Worm (Caenorhabditis elegans): ENCODE measurements around the gene nas-4.
A peak's percentile ranks its signal among the peaks of the same experiment; 100 is the strongest.

nas-4 gene

ce11 chrIII:6463679-6464078 is 48.2 kb upstream of the nas-4 start, which contains the start of gene dlc-1:
TSS of gene dlc-1 (minus strand) at chrIII:6463779.
- no peak for TF ChIP-seq daf-12 (tag; optimal IDR thresholded peaks at IDR 0.05)
- no peak for TF ChIP-seq unc-39 (tag; optimal IDR thresholded peaks at IDR 0.05)
- TF ChIP-seq pha-4 (tag; optimal IDR thresholded peaks at IDR 0.05): no peak
- no peak for TF ChIP-seq nhr-11 (tag; optimal IDR thresholded peaks at IDR 0.05)
- no peak for TF ChIP-seq ceh-9 (tag; optimal IDR thresholded peaks at IDR 0.05)
- no peak for TF ChIP-seq nhr-12 (tag; optimal IDR thresholded peaks at IDR 0.05)
- no peak for TF ChIP-seq mdl-1 (tag; optimal IDR thresholded peaks at IDR 0.05)
- no peak for TF ChIP-seq lin-15B (tag; optimal IDR thresholded peaks at IDR 0.05)
- no peak for TF ChIP-seq aly-2 (tag; optimal IDR thresholded peaks at IDR 0.05)
- no peak for TF ChIP-seq ztf-11 (tag; optimal IDR thresholded peaks at IDR 0.05)
- TF ChIP-seq egl-27 (tag; optimal IDR thresholded peaks at IDR 0.05): no peak
- TF ChIP-seq zag-1 (tag; optimal IDR thresholded peaks at IDR 0.05): no peak
- no peak for TF ChIP-seq fkh-2 (tag; optimal IDR thresholded peaks at IDR 0.05)
- no peak for TF ChIP-seq jun-1 (tag; optimal IDR thresholded peaks at IDR 0.05)

- TF ChIP-seq nfya-1 (tag; optimal IDR thresholded peaks at IDR 0.05; ENCODE audit: insufficient read depth) (peak; percentile 10), mdl-1 (tag; optimal IDR thresholded peaks at IDR 0.05) (no peak), lin-15B (tag; optimal IDR thresholded peaks at IDR 0.05) (no peak), mml-1 (tag; optimal IDR thresholded peaks at IDR 0.05) (no peak), unc-62 (GFP tag; optimal IDR thresholded peaks at IDR 0.05) (no peak), lsy-12 (tag; optimal IDR thresholded peaks at IDR 0.05) (peak; percentile 30), elt-2 (tag; optimal IDR thresholded peaks at IDR 0.05) (peak; percentile 20), lin-39 (tag; optimal IDR thresholded peaks at IDR 0.05) (no peak), ama-1 (optimal IDR thresholded peaks at IDR 0.05) (peak; percentile 96), nhr-43 (tag; optimal IDR thresholded peaks at IDR 0.05; ENCODE audit: poor library complexity, severe bottlenecking) (peak; percentile 40)
Observed at ce11 chrIII:6462610-6463009, 47.2 kb upstream of the nas-4 start, which contains the start of gene T26A5.8. TSS of gene T26A5.8 (minus strand) at chrIII:6462856.

ce11 chrIII:6459820-6460219 is 44.4 kb upstream of the nas-4 start, which contains the start of gene algn-1:
TSS of gene algn-1 (plus strand) at chrIII:6460120.
- TF ChIP-seq elt-1 (tag; optimal IDR thresholded peaks at IDR 0.05): no peak
- TF ChIP-seq lin-15B (tag; optimal IDR thresholded peaks at IDR 0.05): no peak
- no peak for TF ChIP-seq nhr-237 (tag; optimal IDR thresholded peaks at IDR 0.05)
- no peak for TF ChIP-seq nhr-43 (tag; optimal IDR thresholded peaks at IDR 0.05; ENCODE audit: poor library complexity, severe bottlenecking)
- TF ChIP-seq aly-2 (tag; optimal IDR thresholded peaks at IDR 0.05): no peak
- no peak for TF ChIP-seq jun-1 (tag; optimal IDR thresholded peaks at IDR 0.05)
- no peak for TF ChIP-seq skn-1 (tag; optimal IDR thresholded peaks at IDR 0.05)
- TF ChIP-seq ceh-82 (tag; optimal IDR thresholded peaks at IDR 0.05): no peak
- no peak for TF ChIP-seq nhr-77 (tag; optimal IDR thresholded peaks at IDR 0.05)

ce11 chrIII:6454183-6454582 is 38.7 kb upstream of the nas-4 start, which contains the start of gene jhdm-1:
TSS of gene jhdm-1 (plus strand) at chrIII:6454483.
- no peak for TF ChIP-seq nhr-23 (tag; optimal IDR thresholded peaks at IDR 0.05)
- no peak for TF ChIP-seq ceh-28 (tag; optimal IDR thresholded peaks at IDR 0.05)
- no peak for TF ChIP-seq tbx-2 (tag; optimal IDR thresholded peaks at IDR 0.05)
- TF ChIP-seq unc-62 (GFP tag; optimal IDR thresholded peaks at IDR 0.05): no peak
- TF ChIP-seq nhr-28 (tag; optimal IDR thresholded peaks at IDR 0.05): no peak

- TF ChIP-seq ceh-82 (tag; optimal IDR thresholded peaks at IDR 0.05): peak; percentile 0
- peak; percentile 60 for TF ChIP-seq egl-27 (tag; optimal IDR thresholded peaks at IDR 0.05)
- TF ChIP-seq elt-2 (tag; optimal IDR thresholded peaks at IDR 0.05): peak; percentile 61
- TF ChIP-seq ama-1 (optimal IDR thresholded peaks at IDR 0.05): peak; percentile 32
- peak; percentile 20 for TF ChIP-seq tbx-2 (tag; optimal IDR thresholded peaks at IDR 0.05)
- TF ChIP-seq aly-2 (tag; optimal IDR thresholded peaks at IDR 0.05): no peak
- no peak for TF ChIP-seq zag-1 (tag; optimal IDR thresholded peaks at IDR 0.05)
- TF ChIP-seq jun-1 (tag; optimal IDR thresholded peaks at IDR 0.05): peak; percentile 63
- TF ChIP-seq egl-5 (tag; optimal IDR thresholded peaks at IDR 0.05): peak; percentile 8
- TF ChIP-seq lsy-12 (tag; optimal IDR thresholded peaks at IDR 0.05): peak; percentile 69
- TF ChIP-seq R02D3.7 (tag; optimal IDR thresholded peaks at IDR 0.05): peak; percentile 64
- TF ChIP-seq unc-39 (tag; optimal IDR thresholded peaks at IDR 0.05): no peak
- TF ChIP-seq lin-15B (tag; optimal IDR thresholded peaks at IDR 0.05): peak; percentile 84
- no peak for TF ChIP-seq nhr-76 (tag; optimal IDR thresholded peaks at IDR 0.05)
- peak; percentile 90 for TF ChIP-seq nhr-23 (tag; optimal IDR thresholded peaks at IDR 0.05)
- TF ChIP-seq ztf-4 (tag; optimal IDR thresholded peaks at IDR 0.05): no peak
- TF ChIP-seq ceh-16 (tag; optimal IDR thresholded peaks at IDR 0.05): no peak
- TF ChIP-seq ceh-28 (tag; optimal IDR thresholded peaks at IDR 0.05): peak; percentile 27
- TF ChIP-seq skn-1 (tag; optimal IDR thresholded peaks at IDR 0.05): no peak
- peak; percentile 81 for TF ChIP-seq nfya-1 (tag; optimal IDR thresholded peaks at IDR 0.05; ENCODE audit: insufficient read depth)
- TF ChIP-seq nhr-25 (tag; optimal IDR thresholded peaks at IDR 0.05): peak; percentile 87
- TF ChIP-seq hmg-11 (tag; optimal IDR thresholded peaks at IDR 0.05): peak; percentile 94
- peak; percentile 88 for TF ChIP-seq snpc-4 (tag; optimal IDR thresholded peaks at IDR 0.05)
- TF ChIP-seq sea-2 (GFP tag; optimal IDR thresholded peaks at IDR 0.05): no peak
- TF ChIP-seq nhr-11 (tag; optimal IDR thresholded peaks at IDR 0.05): peak; percentile 29
- no peak for TF ChIP-seq ZK546.5 (tag; optimal IDR thresholded peaks at IDR 0.05)
- TF ChIP-seq elt-3 (tag; optimal IDR thresholded peaks at IDR 0.05): no peak
- no peak for TF ChIP-seq daf-12 (tag; optimal IDR thresholded peaks at IDR 0.05)
- peak; percentile 58 for TF ChIP-seq lin-39 (tag; optimal IDR thresholded peaks at IDR 0.05)
- TF ChIP-seq nhr-28 (tag; optimal IDR thresholded peaks at IDR 0.05): no peak
- no peak for TF ChIP-seq unc-62 (GFP tag; optimal IDR thresholded peaks at IDR 0.05)
- TF ChIP-seq fos-1 (tag; optimal IDR thresholded peaks at IDR 0.05): no peak
Observed at ce11 chrIII:6453665-6454064, 38.2 kb upstream of the nas-4 start.
